Fruit fly (Drosophila melanogaster) whole organism, embryonic: ENCODE measurements around the gene CG11679.
A peak's percentile ranks its signal among the peaks of the same experiment; 100 is the strongest.

Experiments used
- Abd-B ChIP-seq: fragments of 200-800 bp; sonication (Bioruptor generic); optimal IDR thresholded peaks from 2 replicates; lab custom pipeline; 2018; ENCODE audit warnings: missing biosample characterization, mild to moderate bottlenecking, missing genetic modification characterization, moderate library complexity
- BEAF-32 ChIP-seq: fragments of 200-800 bp; sonication (Bioruptor generic); optimal IDR thresholded peaks from 3 replicates; lab custom pipeline; 2017; ENCODE audit warnings: missing biosample characterization, missing genetic modification characterization, mild to moderate bottlenecking, moderate library complexity, missing genetic modification reagents
- Bgb ChIP-seq: fragments of 200-800 bp; sonication (Bioruptor generic); IDR thresholded peaks from 2 replicates; pipeline ENCODE4 v1.3.6; 2022; ENCODE audit warnings: missing biosample characterization, missing genetic modification characterization; ENCODE audit not compliant: partially characterized antibody
- CG10274 ChIP-seq: fragments of 200-800 bp; sonication (Bioruptor generic); optimal IDR thresholded peaks from 3 replicates; lab custom pipeline; 2017; ENCODE audit warnings: missing biosample characterization, mild to moderate bottlenecking, missing genetic modification characterization
- CG11723 ChIP-seq: fragments of 200-800 bp; sonication (Bioruptor generic); optimal IDR thresholded peaks from 2 replicates; lab custom pipeline; 2017; ENCODE audit warnings: missing biosample characterization, mild to moderate bottlenecking, missing genetic modification characterization
- CG12104 ChIP-seq: fragments of 200-800 bp; sonication (Bioruptor generic); optimal IDR thresholded peaks from 3 replicates; lab custom pipeline; 2016; ENCODE audit warnings: missing biosample characterization, missing genetic modification characterization
- CG13123 ChIP-seq: fragments of 200-800 bp; sonication (Bioruptor generic); optimal IDR thresholded peaks from 2 replicates; lab custom pipeline; 2016; ENCODE audit warnings: missing biosample characterization, missing genetic modification characterization
- CG15011 ChIP-seq: fragments of 200-800 bp; sonication (Bioruptor generic); optimal IDR thresholded peaks from 3 replicates; lab custom pipeline; 2018; ENCODE audit warnings: missing biosample characterization, mild to moderate bottlenecking, missing genetic modification characterization
- CG15479 ChIP-seq: fragments of 200-800 bp; sonication (Bioruptor generic); optimal IDR thresholded peaks from 3 replicates; lab custom pipeline; 2019; ENCODE audit warnings: missing biosample characterization, mild to moderate bottlenecking, missing genetic modification characterization, moderate library complexity
- CG16813 ChIP-seq: fragments of 200-800 bp; sonication (Bioruptor generic); IDR thresholded peaks from 3 replicates; pipeline ENCODE4 v1.3.6; 2022; ENCODE audit warnings: missing biosample characterization, missing genetic modification characterization; ENCODE audit not compliant: partially characterized antibody
- CG17361 ChIP-seq: fragments of 200-800 bp; sonication (Bioruptor generic); IDR thresholded peaks from 3 replicates; pipeline ENCODE4 v1.3.6; 2022; ENCODE audit warnings: missing biosample characterization, missing genetic modification characterization
- CG17802 ChIP-seq: fragments of 200-800 bp; sonication (Bioruptor generic); optimal IDR thresholded peaks from 2 replicates; lab custom pipeline; 2018; ENCODE audit warnings: missing biosample characterization, mild to moderate bottlenecking, missing genetic modification characterization, moderate library complexity
- CG1792 ChIP-seq: fragments of 200-800 bp; sonication (Bioruptor generic); optimal IDR thresholded peaks from 2 replicates; lab custom pipeline; 2016; ENCODE audit warnings: missing biosample characterization, missing genetic modification characterization
- CG18011 ChIP-seq: fragments of 200-800 bp; sonication (Bioruptor generic); optimal IDR thresholded peaks from 2 replicates; lab custom pipeline; 2017; ENCODE audit warnings: missing biosample characterization, missing genetic modification characterization, mild to moderate bottlenecking, moderate library complexity, missing genotype
- CG18262 ChIP-seq: fragments of 200-800 bp; optimal IDR thresholded peaks from 3 replicates; lab custom pipeline; 2019; ENCODE audit warnings: missing biosample characterization, mild to moderate bottlenecking, missing genetic modification characterization, moderate library complexity
- CG18476 ChIP-seq: fragments of 200-800 bp; sonication (Bioruptor generic); optimal IDR thresholded peaks from 2 replicates; lab custom pipeline; 2016; ENCODE audit warnings: missing biosample characterization, mild to moderate bottlenecking, missing genetic modification characterization
- CG2678 ChIP-seq: fragments of 200-800 bp; sonication (Bioruptor generic); optimal IDR thresholded peaks from 3 replicates; lab custom pipeline; 2019; ENCODE audit warnings: missing biosample characterization, mild to moderate bottlenecking, missing genetic modification characterization, moderate library complexity
- CG2875 ChIP-seq: fragments of 200-800 bp; sonication (Bioruptor generic); optimal IDR thresholded peaks from 2 replicates; lab custom pipeline; 2017; ENCODE audit warnings: missing biosample characterization, mild to moderate bottlenecking, missing genetic modification characterization, missing genetic modification reagents
- CG31365 ChIP-seq: fragments of 200-800 bp; sonication (Bioruptor generic); optimal IDR thresholded peaks from 2 replicates; lab custom pipeline; 2018; ENCODE audit warnings: missing biosample characterization, mild to moderate bottlenecking, missing genetic modification characterization
- CG31441 ChIP-seq: fragments of 200-800 bp; sonication (Bioruptor generic); IDR thresholded peaks from 2 replicates; pipeline ENCODE4 v1.3.6; 2022; ENCODE audit warnings: missing biosample characterization, missing genetic modification characterization
- CG3163 ChIP-seq: fragments of 200-800 bp; sonication (Bioruptor generic); optimal IDR thresholded peaks from 3 replicates; lab custom pipeline; 2016; ENCODE audit warnings: missing biosample characterization, missing genetic modification characterization
- CG32772 ChIP-seq: fragments of 200-800 bp; sonication (Bioruptor generic); IDR thresholded peaks from 2 replicates; pipeline ENCODE4 v1.3.6; 2022; ENCODE audit warnings: missing biosample characterization, missing genetic modification characterization
- CG5245 ChIP-seq: fragments of 200-800 bp; sonication (Bioruptor generic); optimal IDR thresholded peaks from 3 replicates; lab custom pipeline; 2016; ENCODE audit warnings: missing biosample characterization, missing genetic modification characterization
- CG6765 ChIP-seq: fragments of 200-800 bp; sonication (Bioruptor generic); optimal IDR thresholded peaks from 3 replicates; lab custom pipeline; 2017; ENCODE audit warnings: missing biosample characterization, mild to moderate bottlenecking, missing genetic modification characterization
- CG7556 ChIP-seq: fragments of 200-800 bp; sonication (Bioruptor generic); optimal IDR thresholded peaks from 2 replicates; lab custom pipeline; 2017; ENCODE audit warnings: missing biosample characterization, mild to moderate bottlenecking, missing genetic modification characterization
- CG9437 ChIP-seq: fragments of 200-800 bp; sonication (Bioruptor generic); optimal IDR thresholded peaks from 2 replicates; lab custom pipeline; 2018; ENCODE audit warnings: missing biosample characterization, mild to moderate bottlenecking, missing genetic modification characterization
- CHES-1-like ChIP-seq: fragments of 200-800 bp; sonication (Bioruptor generic); optimal IDR thresholded peaks from 2 replicates; lab custom pipeline; 2016; ENCODE audit warnings: missing biosample characterization, missing genetic modification characterization
- Dp ChIP-seq: fragments of 200-800 bp; sonication (Bioruptor generic); optimal IDR thresholded peaks from 2 replicates; lab custom pipeline; 2018; ENCODE audit warnings: missing biosample characterization, mild to moderate bottlenecking, missing genetic modification characterization, moderate library complexity
- Eip74EF ChIP-seq, 2 experiments: fragments of 200-800 bp in 1 of 2; fragments of >200 bp in 1 of 2; sonication (Bioruptor generic) in 1 of 2; optimal IDR thresholded peaks; 2 replicates each; lab custom pipeline; 2017 to 2019; ENCODE audit warnings: missing biosample characterization in 2 of 2, missing genetic modification characterization in 2 of 2, mild to moderate bottlenecking in 1 of 2, moderate library complexity in 1 of 2
- Gug ChIP-seq: fragments of 200-800 bp; sonication (Bioruptor generic); IDR thresholded peaks from 4 replicates; pipeline ENCODE4 v1.3.6; 2022; ENCODE audit warnings: missing biosample characterization, missing genetic modification characterization
- Ravus ChIP-seq: fragments of 200-800 bp; sonication (Bioruptor generic); IDR thresholded peaks from 2 replicates; pipeline ENCODE4 v1.3.6; 2022; ENCODE audit warnings: missing biosample characterization, missing genetic modification characterization
- Sin3A ChIP-seq: fragments of >200 bp; optimal IDR thresholded peaks from 2 replicates; lab custom pipeline; 2018
- Spps ChIP-seq: fragments of 200-800 bp; sonication (Bioruptor generic); optimal IDR thresholded peaks from 2 replicates; lab custom pipeline; 2018; ENCODE audit warnings: missing biosample characterization, mild to moderate bottlenecking, missing genetic modification characterization
- Trl ChIP-seq, 3 experiments: fragments of >200 bp in 2 of 3; fragments of 200-800 bp in 1 of 3; sonication (Bioruptor generic) in 1 of 3; optimal IDR thresholded peaks; 2 replicates in 1 of 3; 3 replicates in 2 of 3; lab custom pipeline; 2016 to 2017; ENCODE audit warnings: missing biosample characterization in 1 of 3, missing genetic modification characterization in 1 of 3
- al ChIP-seq: fragments of 200-800 bp; sonication (Bioruptor generic); IDR thresholded peaks from 2 replicates; pipeline ENCODE4 v1.3.6; 2022; ENCODE audit warnings: missing biosample characterization, missing genetic modification characterization
- ash1 ChIP-seq: fragments of 200-800 bp; sonication (Bioruptor generic); optimal IDR thresholded peaks from 2 replicates; lab custom pipeline; 2018; ENCODE audit warnings: missing biosample characterization, mild to moderate bottlenecking, missing genetic modification characterization
- caup ChIP-seq: fragments of 200-800 bp; sonication (Bioruptor generic); optimal IDR thresholded peaks from 3 replicates; lab custom pipeline; 2017; ENCODE audit warnings: missing biosample characterization, mild to moderate bottlenecking, missing genetic modification characterization, moderate library complexity; ENCODE audit not compliant: severe bottlenecking
- gsb-n ChIP-seq: fragments of 200-800 bp; sonication (Bioruptor generic); optimal IDR thresholded peaks from 3 replicates; lab custom pipeline; 2018; ENCODE audit warnings: missing biosample characterization, mild to moderate bottlenecking, missing genetic modification characterization
- ham ChIP-seq: fragments of 200-800 bp; sonication (Bioruptor generic); IDR thresholded peaks from 2 replicates; pipeline ENCODE4 v1.3.6; 2022; ENCODE audit warnings: missing biosample characterization, missing genetic modification characterization
- inv ChIP-seq: fragments of 200-800 bp; sonication (Bioruptor generic); IDR thresholded peaks from 2 replicates; pipeline ENCODE4 v1.3.6; 2022; ENCODE audit warnings: missing biosample characterization, missing genetic modification characterization; ENCODE audit not compliant: partially characterized antibody
- jumu ChIP-seq: fragments of 200-800 bp; sonication (Bioruptor generic); optimal IDR thresholded peaks from 3 replicates; lab custom pipeline; 2016; ENCODE audit warnings: missing biosample characterization, missing genetic modification characterization
- ken ChIP-seq: fragments of 200-800 bp; sonication (Bioruptor generic); IDR thresholded peaks from 3 replicates; pipeline ENCODE4 v1.3.6; 2022; ENCODE audit warnings: missing biosample characterization, missing genetic modification characterization
- mam ChIP-seq: fragments of 200-800 bp; sonication (Bioruptor generic); optimal IDR thresholded peaks from 3 replicates; lab custom pipeline; 2016; ENCODE audit warnings: missing biosample characterization, missing genetic modification characterization
- pita ChIP-seq: fragments of 200-800 bp; sonication (Bioruptor generic); optimal IDR thresholded peaks from 2 replicates; lab custom pipeline; 2017; ENCODE audit warnings: missing biosample characterization, mild to moderate bottlenecking, missing genetic modification characterization
- seq ChIP-seq: fragments of 200-800 bp; sonication (Bioruptor generic); IDR thresholded peaks from 2 replicates; pipeline ENCODE4 v1.3.6; 2022; ENCODE audit warnings: missing biosample characterization, missing genetic modification characterization
- slbo ChIP-seq: fragments of 200-800 bp; sonication (Bioruptor generic); IDR thresholded peaks from 2 replicates; pipeline ENCODE4 v1.3.6; 2022; ENCODE audit warnings: missing biosample characterization, missing genetic modification characterization
- so ChIP-seq: fragments of 200-800 bp; sonication (Bioruptor generic); IDR thresholded peaks from 3 replicates; pipeline ENCODE4 v1.3.6; 2022; ENCODE audit warnings: missing biosample characterization, missing genetic modification characterization
- tio ChIP-seq: fragments of 200-800 bp; sonication (Bioruptor generic); optimal IDR thresholded peaks from 2 replicates; lab custom pipeline; 2017; ENCODE audit warnings: missing biosample characterization, missing genetic modification characterization, inconsistent platforms
- unc-4 ChIP-seq: fragments of 200-800 bp; sonication (Bioruptor generic); IDR thresholded peaks from 2 replicates; pipeline ENCODE4 v1.3.6; 2022; ENCODE audit warnings: missing biosample characterization, missing genetic modification characterization; ENCODE audit not compliant: partially characterized antibody
- z ChIP-seq: fragments of 200-800 bp; sonication (Bioruptor generic); IDR thresholded peaks from 3 replicates; pipeline ENCODE4 v1.3.6; 2022; ENCODE audit warnings: missing biosample characterization, missing genetic modification characterization

CG11679 gene

dm6 chrX:15740288-15740726, 1.6 kb upstream of the CG11679 start (continued):
- TF ChIP-seq Trl (optimal IDR thresholded peaks at IDR 0.05; lab: Kevin White, UChicago) = no peak
- TF ChIP-seq Trl (GFP tag; optimal IDR thresholded peaks at IDR 0.05; lab: Kevin White, UChicago) = peak; percentile 46
- peak; percentile 52 for TF ChIP-seq CG31365 (tag; lab: Kevin White, UChicago)
- TF ChIP-seq Bgb (GFP tag; lab: Robert Waterston, UW) = no peak
- TF ChIP-seq z (GFP tag; lab: Robert Waterston, UW) = no peak
- TF ChIP-seq seq (GFP tag; lab: Robert Waterston, UW) = peak; percentile 65
- no peak for TF ChIP-seq CG18476 (GFP tag; lab: Kevin White, UChicago)
- peak; percentile 18 for TF ChIP-seq CG5245 (GFP tag; lab: Kevin White, UChicago)
- peak; percentile 44 for TF ChIP-seq jumu (GFP tag; lab: Kevin White, UChicago)
- TF ChIP-seq CG3163 = no peak
- peak; percentile 64; the same call in 3 of the 4 replicates for TF ChIP-seq Gug (GFP tag; lab: Robert Waterston, UW)
- TF ChIP-seq CG12104 (GFP tag; lab: Kevin White, UChicago) = no peak
- TF ChIP-seq CG2678 = peak; percentile 84
- no peak for TF ChIP-seq Sin3A (lab: Kevin White, UChicago)
- no peak for TF ChIP-seq CG9437 (GFP tag; lab: Kevin White, UChicago)
- peak; percentile 36 for TF ChIP-seq CG10274 (GFP tag; lab: Kevin White, UChicago)
- TF ChIP-seq caup (GFP tag; lab: Kevin White, UChicago) = peak; percentile 81
- no peak for TF ChIP-seq gsb-n (tag; lab: Kevin White, UChicago)
- TF ChIP-seq Abd-B (GFP tag; lab: Kevin White, UChicago) = peak; percentile 12
- peak; percentile 68 for TF ChIP-seq CG6765 (GFP tag; lab: Kevin White, UChicago)
- no peak for TF ChIP-seq CG16813 (GFP tag; lab: Robert Waterston, UW)
- TF ChIP-seq CG15479 = no peak
- peak; percentile 46; the same call in 1 of the 3 replicates for TF ChIP-seq ken (GFP tag; lab: Robert Waterston, UW)
- TF ChIP-seq CG32772 (GFP tag; lab: Robert Waterston, UW) = peak; percentile 69
- TF ChIP-seq CG17361 = peak; percentile 59
- peak; percentile 66 for TF ChIP-seq CG7556 (GFP tag; lab: Kevin White, UChicago)
- TF ChIP-seq Ravus = no peak
- no peak for TF ChIP-seq Dp (GFP tag; lab: Kevin White, UChicago)
- TF ChIP-seq pita (GFP tag; lab: Kevin White, UChicago) = no peak
- peak; percentile 62; the same call in 1 of the 2 replicates for TF ChIP-seq CG31441 (GFP tag; lab: Robert Waterston, UW)
- peak; percentile 48 for TF ChIP-seq CG18011
- no peak for TF ChIP-seq Spps (tag; lab: Kevin White, UChicago)
- no peak for TF ChIP-seq tio
- peak; percentile 9 for TF ChIP-seq CG13123 (GFP tag; lab: Kevin White, UChicago)
- peak; percentile 69 for TF ChIP-seq mam
- no peak for TF ChIP-seq CG11723
- TF ChIP-seq CG15011 = peak; percentile 41
- peak; percentile 42 for TF ChIP-seq ash1 (GFP tag; lab: Kevin White, UChicago)
- 0 out of 3 replicates have a peak, but pooled peaks have one; percentile 31 for TF ChIP-seq so (GFP tag; lab: Robert Waterston, UW)
- TF ChIP-seq CG18262 = peak; percentile 53
- no peak for TF ChIP-seq BEAF-32
- TF ChIP-seq unc-4 (GFP tag; lab: Robert Waterston, UW) = no peak
- TF ChIP-seq inv (GFP tag; lab: Robert Waterston, UW) = no peak
- TF ChIP-seq CHES-1-like (GFP tag; lab: Kevin White, UChicago) = peak; percentile 50
- TF ChIP-seq CG17802 (tag; lab: Kevin White, UChicago) = no peak
- peak; percentile 1 for TF ChIP-seq CG2875 (GFP tag; lab: Kevin White, UChicago)
- TF ChIP-seq CG1792 (GFP tag; lab: Kevin White, UChicago) = peak; percentile 29
- TF ChIP-seq Eip74EF (GFP tag; optimal IDR thresholded peaks at IDR 0.05; lab: Kevin White, UChicago) = peak in 1 of 2 experiments; percentile 43
- peak; percentile 38; the same call in 1 of the 2 replicates for TF ChIP-seq ham (GFP tag; lab: Robert Waterston, UW)
- peak; percentile 91 for TF ChIP-seq slbo (GFP tag; lab: Robert Waterston, UW)
- peak; percentile 66; the same call in 1 of the 2 replicates for TF ChIP-seq al (GFP tag; lab: Robert Waterston, UW)
